Fruit fly (Drosophila melanogaster): ENCODE results near the gene Pli.

The Pli gene

dm6 chr3R:23920874-23921539 is 31.2 kb upstream of the Pli start (continued):
- TF ChIP-seq Kr (GFP tag; optimal IDR thresholded peaks at IDR 0.05): no peak
- TF ChIP-seq CG17385 (GFP tag; optimal IDR thresholded peaks at IDR 0.05): peak; percentile 25
- peak; percentile 36 for TF ChIP-seq CG12219 (GFP tag; optimal IDR thresholded peaks at IDR 0.05)
- no peak for TF ChIP-seq D (optimal IDR thresholded peaks at IDR 0.05)
- no peak for TF ChIP-seq D (GFP tag; optimal IDR thresholded peaks at IDR 0.05)
- TF ChIP-seq CG7987 (GFP tag; optimal IDR thresholded peaks at IDR 0.05): peak; percentile 11
- peak; percentile 50; the same call in 1 of the 2 replicates for TF ChIP-seq Drgx (GFP tag; IDR thresholded peaks at IDR 0.05)
- peak; percentile 29 for TF ChIP-seq ind (GFP tag; optimal IDR thresholded peaks at IDR 0.05)
- no peak for TF ChIP-seq CG3065 (GFP tag; optimal IDR thresholded peaks at IDR 0.05)
- TF ChIP-seq Neu2 (GFP tag; optimal IDR thresholded peaks at IDR 0.05; ENCODE audit: borderline replicate concordance): no peak
- peak; percentile 9 for TF ChIP-seq Mes4 (GFP tag; optimal IDR thresholded peaks at IDR 0.05)
- TF ChIP-seq zfh1 (GFP tag; IDR thresholded peaks at IDR 0.05): no peak
- peak; percentile 50 for TF ChIP-seq CG7786 (GFP tag; optimal IDR thresholded peaks at IDR 0.05)
- peak; percentile 81 for TF ChIP-seq CG11456 (GFP tag; IDR thresholded peaks at IDR 0.05)
- TF ChIP-seq PHDP (tag; optimal IDR thresholded peaks at IDR 0.05): peak; percentile 55
- peak; percentile 90 for TF ChIP-seq Rfx (GFP tag; IDR thresholded peaks at IDR 0.05)
- peak; percentile 30 for TF ChIP-seq esg (GFP tag; conservative IDR thresholded peaks at IDR 0.05)
- no peak for TF ChIP-seq cato (GFP tag; optimal IDR thresholded peaks at IDR 0.05; ENCODE audit: borderline replicate concordance)
- TF ChIP-seq CrebB (tag; optimal IDR thresholded peaks at IDR 0.05): peak; percentile 82
- peak; percentile 69 for TF ChIP-seq Fer3 (tag; optimal IDR thresholded peaks at IDR 0.05)
- no peak for TF ChIP-seq lov (optimal IDR thresholded peaks at IDR 0.05)
- no peak for TF ChIP-seq lov (GFP tag; IDR thresholded peaks at IDR 0.05)
- peak; percentile 35 for TF ChIP-seq crol (GFP tag; IDR thresholded peaks at IDR 0.05)
- TF ChIP-seq z (GFP tag; IDR thresholded peaks at IDR 0.05): no peak
- TF ChIP-seq CG10147 (GFP tag; optimal IDR thresholded peaks at IDR 0.05): peak; percentile 60
- TF ChIP-seq Atf6 (GFP tag; IDR thresholded peaks at IDR 0.05): peak; percentile 79
- peak; percentile 64 for TF ChIP-seq gro (GFP tag; optimal IDR thresholded peaks at IDR 0.05)
- TF ChIP-seq Hr51 (GFP tag; optimal IDR thresholded peaks at IDR 0.05): peak; percentile 17 to 59
- no peak for TF ChIP-seq CTCF (GFP tag; optimal IDR thresholded peaks at IDR 0.05)
- no peak for TF ChIP-seq CG7556 (GFP tag; optimal IDR thresholded peaks at IDR 0.05)
- peak; percentile 33 for TF ChIP-seq Rx (GFP tag; IDR thresholded peaks at IDR 0.05)
- TF ChIP-seq pho (GFP tag; optimal IDR thresholded peaks at IDR 0.05): peak; percentile 61
- TF ChIP-seq jing (GFP tag; optimal IDR thresholded peaks at IDR 0.05): no peak
- no peak for TF ChIP-seq Stat92E (GFP tag; optimal IDR thresholded peaks at IDR 0.05)
- TF ChIP-seq fu2 (GFP tag; optimal IDR thresholded peaks at IDR 0.05): peak; percentile 65
- TF ChIP-seq phol (tag; optimal IDR thresholded peaks at IDR 0.05): peak; percentile 16
- TF ChIP-seq ATbp (GFP tag; optimal IDR thresholded peaks at IDR 0.05): no peak
- TF ChIP-seq Bgb (GFP tag; IDR thresholded peaks at IDR 0.05; ENCODE audit: partially characterized antibody): no peak
- TF ChIP-seq Blimp-1 (GFP tag; optimal IDR thresholded peaks at IDR 0.05): no peak
- TF ChIP-seq Max (GFP tag; optimal IDR thresholded peaks at IDR 0.05): no peak
- TF ChIP-seq pb (GFP tag; optimal IDR thresholded peaks at IDR 0.05): peak; percentile 77
- no peak for TF ChIP-seq CG2875 (GFP tag; optimal IDR thresholded peaks at IDR 0.05)
- no peak for TF ChIP-seq Opbp (GFP tag; IDR thresholded peaks at IDR 0.05; ENCODE audit: partially characterized antibody)
- TF ChIP-seq sens-2 (GFP tag; IDR thresholded peaks at IDR 0.05): no peak
- no peak for TF ChIP-seq disco-r (GFP tag; optimal IDR thresholded peaks at IDR 0.05)
- TF ChIP-seq chm (GFP tag; IDR thresholded peaks at IDR 0.05): peak; percentile 73; the same call in 1 of the 2 replicates
- peak; percentile 37; the same call in 1 of the 2 replicates for TF ChIP-seq ttk (GFP tag; IDR thresholded peaks at IDR 0.05)
- TF ChIP-seq dati (GFP tag; IDR thresholded peaks at IDR 0.05): no peak
- no peak for TF ChIP-seq HLHmδ (GFP tag; optimal IDR thresholded peaks at IDR 0.05)
- TF ChIP-seq eyg (GFP tag; optimal IDR thresholded peaks at IDR 0.05): no peak
- TF ChIP-seq BEAF-32 (GFP tag; optimal IDR thresholded peaks at IDR 0.05): no peak

Measured in whole organism, embryonic.